Fruit fly (Drosophila melanogaster): Measurements from ENCODE around the gene CG5021.

DNA sequence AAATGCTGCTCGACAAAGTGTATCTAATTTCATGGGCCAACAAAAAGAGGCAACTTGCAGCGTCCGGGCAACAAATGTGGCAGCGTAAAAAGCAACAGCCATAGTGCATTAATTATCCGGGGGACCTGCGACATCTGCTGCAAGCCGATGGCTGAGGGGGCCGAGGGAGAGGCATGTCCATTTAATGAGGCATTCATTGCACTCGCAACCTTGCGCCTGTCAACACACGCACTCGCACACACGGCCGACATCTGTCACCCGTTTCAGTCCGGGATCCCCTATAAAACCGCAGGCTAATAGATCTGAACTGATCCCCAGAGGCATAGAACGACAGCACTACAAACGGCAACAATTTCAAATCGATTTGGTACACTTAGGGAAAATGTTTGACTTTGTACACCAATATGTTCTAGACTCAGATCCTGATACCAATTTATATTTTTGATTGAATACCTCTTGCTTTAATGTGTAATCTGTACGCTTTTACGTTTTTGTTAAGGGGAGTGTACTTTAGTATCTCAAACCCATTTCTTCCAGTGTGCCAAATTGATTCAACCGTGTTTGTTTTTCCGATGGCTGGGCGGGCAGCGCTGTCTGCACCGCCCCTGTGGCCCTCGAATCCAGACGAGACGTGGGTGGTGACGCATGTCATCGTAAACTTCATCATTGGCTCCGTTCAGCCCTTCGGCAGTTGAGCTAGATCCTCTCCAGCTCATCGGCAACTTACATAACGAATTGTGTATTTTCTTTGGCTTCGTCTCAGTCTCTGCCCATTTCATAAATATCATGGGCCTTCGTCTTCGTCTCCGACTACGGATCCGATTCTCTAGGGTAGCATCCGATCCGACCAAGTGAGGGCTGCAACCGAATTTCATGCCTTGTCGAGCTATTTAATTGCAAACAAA, 45.1 kb downstream of the CG5021 start:
- TF ChIP-seq CG8478 (optimal IDR thresholded peaks at IDR 0.05) (no peak), pan (optimal IDR thresholded peaks at IDR 0.05) (no peak), psq (optimal IDR thresholded peaks at IDR 0.05) (no peak), usp (GFP tag; optimal IDR thresholded peaks at IDR 0.05) (no peak), EcR (GFP tag; optimal IDR thresholded peaks at IDR 0.05) (no peak), Dll (optimal IDR thresholded peaks at IDR 0.05) (no peak)
